Worm (Caenorhabditis elegans) whole organism, L3 larva: ENCODE measurements around the gene F08F3.6.

ENCODE experiments used
- ZK546.5 ChIP-seq: sonication (generic microtip); optimal IDR thresholded peaks from 2 replicates; lab custom pipeline; 2017; ENCODE audit warnings: missing biosample characterization, missing genetic modification characterization
- aly-2 ChIP-seq: fragments of 150-350 bp; optimal IDR thresholded peaks from 2 replicates; lab custom pipeline; 2014; ENCODE audit warnings: missing biosample characterization, missing genetic modification characterization
- ama-1 ChIP-seq: fragments of 150-350 bp; optimal IDR thresholded peaks from 2 replicates; lab custom pipeline; 2018
- ceh-16 ChIP-seq: sonication (generic microtip); optimal IDR thresholded peaks from 2 replicates; lab custom pipeline; 2017; ENCODE audit warnings: missing biosample characterization, missing genetic modification characterization
- daf-12 ChIP-seq: fragments of 150-350 bp; optimal IDR thresholded peaks from 2 replicates; lab custom pipeline; 2014; ENCODE audit warnings: missing biosample characterization, missing genetic modification reagents, missing genetic modification characterization
- egl-5 ChIP-seq: fragments of 150-350 bp; optimal IDR thresholded peaks from 2 replicates; lab custom pipeline; 2017; ENCODE audit warnings: missing biosample characterization, missing genetic modification reagents, missing genetic modification characterization, inconsistent platforms
- elt-1 ChIP-seq: fragments of 150-350 bp; optimal IDR thresholded peaks from 2 replicates; lab custom pipeline; 2014; ENCODE audit warnings: missing biosample characterization, missing genetic modification characterization
- elt-2 ChIP-seq: sonication (generic microtip); optimal IDR thresholded peaks from 2 replicates; lab custom pipeline; 2016; ENCODE audit warnings: missing genetic modification reagents, mild to moderate bottlenecking, missing genetic modification characterization, missing compliant biosample characterization
- elt-3 ChIP-seq, 3 experiments: fragments of 150-350 bp in 1 of 3; sonication (generic microtip) in 2 of 3; optimal IDR thresholded peaks; 2 replicates in 2 of 3; 4 replicates in 1 of 3; lab custom pipeline; 2014 to 2017; ENCODE audit warnings: missing biosample characterization in 3 of 3, missing genetic modification characterization in 3 of 3
- eor-1 ChIP-seq, 2 experiments: fragments of 150-350 bp; optimal IDR thresholded peaks; 2 replicates each; lab custom pipeline; 2014 to 2018; ENCODE audit warnings: missing biosample characterization in 2 of 2, missing genetic modification characterization in 2 of 2
- fkh-10 ChIP-seq: sonication (generic microtip); optimal IDR thresholded peaks from 2 replicates; lab custom pipeline; 2017; ENCODE audit warnings: missing biosample characterization, missing genetic modification reagents, missing genetic modification characterization
- fos-1 ChIP-seq: fragments of 150-350 bp; optimal IDR thresholded peaks from 2 replicates; lab custom pipeline; 2014; ENCODE audit warnings: missing biosample characterization, missing genetic modification characterization
- hmg-11 ChIP-seq: sonication (generic microtip); optimal IDR thresholded peaks from 2 replicates; lab custom pipeline; 2016; ENCODE audit warnings: missing genetic modification characterization, missing compliant biosample characterization
- jun-1 ChIP-seq: fragments of 150-350 bp; optimal IDR thresholded peaks from 2 replicates; lab custom pipeline; 2014; ENCODE audit warnings: missing biosample characterization, missing genetic modification reagents, missing genetic modification characterization
- lin-15B ChIP-seq: fragments of 150-350 bp; optimal IDR thresholded peaks from 2 replicates; lab custom pipeline; 2014; ENCODE audit warnings: missing biosample characterization, missing genetic modification characterization
- lin-39 ChIP-seq: fragments of 150-350 bp; optimal IDR thresholded peaks from 2 replicates; lab custom pipeline; 2018; ENCODE audit warnings: missing biosample characterization, missing genetic modification reagents, missing genetic modification characterization
- lsy-12 ChIP-seq: sonication (generic microtip); optimal IDR thresholded peaks from 2 replicates; lab custom pipeline; 2016; ENCODE audit warnings: mild to moderate bottlenecking, missing genetic modification characterization, missing compliant biosample characterization
- mdl-1 ChIP-seq: fragments of 150-350 bp; optimal IDR thresholded peaks from 2 replicates; lab custom pipeline; 2014; ENCODE audit warnings: missing biosample characterization, missing genetic modification characterization
- mml-1 ChIP-seq: fragments of 150-350 bp; sonication (generic microtip); optimal IDR thresholded peaks from 3 replicates; lab custom pipeline; 2014; ENCODE audit warnings: missing biosample characterization, missing genetic modification characterization
- nfya-1 ChIP-seq: sonication (generic microtip); optimal IDR thresholded peaks from 2 replicates; lab custom pipeline; 2017; ENCODE audit warnings: missing genetic modification characterization, mild to moderate bottlenecking, missing compliant biosample characterization, antibody characterized with exemption, moderate library complexity; ENCODE audit not compliant: insufficient read depth
- nhr-11 ChIP-seq: fragments of 150-350 bp; optimal IDR thresholded peaks from 2 replicates; lab custom pipeline; 2014; ENCODE audit warnings: missing biosample characterization, missing genetic modification characterization
- nhr-12 ChIP-seq: fragments of 150-350 bp; optimal IDR thresholded peaks from 2 replicates; lab custom pipeline; 2014; ENCODE audit warnings: missing biosample characterization, missing genetic modification characterization
- nhr-23 ChIP-seq: fragments of 150-350 bp; optimal IDR thresholded peaks from 2 replicates; lab custom pipeline; 2014; ENCODE audit warnings: missing biosample characterization, missing genetic modification reagents, missing genetic modification characterization
- nhr-25 ChIP-seq: sonication (generic microtip); optimal IDR thresholded peaks from 2 replicates; lab custom pipeline; 2017; ENCODE audit warnings: missing biosample characterization, missing genetic modification characterization
- nhr-43 ChIP-seq: sonication (generic microtip); optimal IDR thresholded peaks from 2 replicates; lab custom pipeline; 2016; ENCODE audit warnings: mild to moderate bottlenecking, missing genetic modification characterization, missing compliant biosample characterization; ENCODE audit not compliant: poor library complexity, severe bottlenecking
- nhr-67 ChIP-seq: fragments of 150-350 bp; optimal IDR thresholded peaks from 2 replicates; lab custom pipeline; 2014; ENCODE audit warnings: missing biosample characterization, missing genetic modification characterization
- nhr-76 ChIP-seq: fragments of 150-350 bp; sonication (generic microtip); optimal IDR thresholded peaks from 5 replicates; lab custom pipeline; 2014; ENCODE audit warnings: missing biosample characterization, missing genetic modification characterization
- nhr-77 ChIP-seq: fragments of 150-350 bp; optimal IDR thresholded peaks from 2 replicates; lab custom pipeline; 2014; ENCODE audit warnings: missing biosample characterization, missing genetic modification characterization
- pha-4 ChIP-seq: fragments of 150-350 bp; optimal IDR thresholded peaks from 2 replicates; lab custom pipeline; 2014; ENCODE audit warnings: missing biosample characterization, missing genetic modification reagents, missing genetic modification characterization
- sea-2 ChIP-seq: fragments of 150-350 bp; sonication (generic microtip); optimal IDR thresholded peaks from 4 replicates; lab custom pipeline; 2014; ENCODE audit warnings: missing biosample characterization, missing genetic modification reagents, missing genetic modification characterization
- skn-1 ChIP-seq: fragments of 150-350 bp; optimal IDR thresholded peaks from 2 replicates; lab custom pipeline; 2014; ENCODE audit warnings: missing biosample characterization, missing genetic modification characterization
- snpc-4 ChIP-seq: fragments of 150-350 bp; optimal IDR thresholded peaks from 2 replicates; lab custom pipeline; 2014; ENCODE audit warnings: missing biosample characterization, missing genetic modification characterization
- unc-39 ChIP-seq: sonication (generic microtip); optimal IDR thresholded peaks from 4 replicates; lab custom pipeline; 2017; ENCODE audit warnings: missing biosample characterization, missing genetic modification characterization
- zag-1 ChIP-seq: fragments of 150-350 bp; optimal IDR thresholded peaks from 2 replicates; lab custom pipeline; 2014; ENCODE audit warnings: missing biosample characterization, missing genetic modification characterization
- ztf-4 ChIP-seq: fragments of 150-350 bp; optimal IDR thresholded peaks from 2 replicates; lab custom pipeline; 2014; ENCODE audit warnings: missing biosample characterization, missing genetic modification characterization

Gene F08F3.6

DNA sequence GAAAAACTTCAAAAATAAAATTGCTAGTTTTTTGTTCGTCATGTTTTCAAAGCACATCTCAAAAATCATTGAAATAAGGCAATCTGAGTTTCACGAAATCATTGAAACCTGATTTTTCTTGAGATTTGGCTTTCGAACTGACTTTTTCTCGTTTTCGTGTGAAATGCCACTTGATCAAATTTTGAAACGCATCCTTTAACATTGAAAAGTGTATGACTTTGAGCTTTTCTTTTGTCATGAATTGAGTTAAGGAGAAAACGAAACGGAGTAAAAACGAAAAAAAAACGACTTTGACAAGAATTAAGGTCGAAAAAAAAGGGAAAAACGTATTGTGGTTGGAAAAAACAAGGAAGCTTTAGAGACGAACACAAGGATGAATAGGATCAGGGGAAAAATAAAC is 35.1 kb upstream of the F08F3.6 start:
- no peak for TF ChIP-seq nhr-43 (tag; lab: Kevin White, UChicago)
- TF ChIP-seq hmg-11 (tag; lab: Kevin White, UChicago), result no peak
- TF ChIP-seq elt-1 (tag; lab: Kevin White, UChicago), result no peak
- TF ChIP-seq nhr-77, result no peak
- TF ChIP-seq egl-5, result no peak
- no peak for TF ChIP-seq aly-2
- TF ChIP-seq zag-1 (tag; lab: Kevin White, UChicago), result no peak
- TF ChIP-seq elt-3 (tag; optimal IDR thresholded peaks at IDR 0.05; lab: Kevin White, UChicago), result no peak
- TF ChIP-seq fkh-10 (GFP tag; lab: Kevin White, UChicago), result peak; percentile 45

DNA sequence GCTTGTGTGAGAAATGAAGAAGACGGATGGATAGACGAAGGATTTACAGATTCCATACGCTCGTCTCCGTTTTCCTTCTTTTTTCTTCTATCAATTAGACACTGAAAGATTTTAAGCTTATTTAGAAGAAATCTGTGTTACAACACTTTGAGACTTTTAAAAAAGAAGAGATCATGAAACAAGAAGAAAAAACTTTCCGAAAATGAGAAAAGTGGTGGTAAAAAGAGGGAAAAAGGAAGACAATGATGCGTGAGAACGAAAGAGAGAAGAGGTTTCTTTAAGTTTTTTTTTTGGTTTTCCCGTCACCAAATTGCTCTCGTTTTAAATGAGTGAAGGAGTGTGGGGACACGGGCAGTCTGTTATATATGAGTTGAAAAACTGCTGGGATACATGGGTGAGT is 33.7 kb upstream of the F08F3.6 start, which contains the start of gene glc-3:
TSS of gene glc-3 (minus strand) at position 101 of the 400 bp plus-strand sequence.
- TF ChIP-seq lsy-12 (tag; lab: Kevin White, UChicago) (no peak), lin-15B (no peak), fos-1 (no peak), sea-2 (no peak)

DNA sequence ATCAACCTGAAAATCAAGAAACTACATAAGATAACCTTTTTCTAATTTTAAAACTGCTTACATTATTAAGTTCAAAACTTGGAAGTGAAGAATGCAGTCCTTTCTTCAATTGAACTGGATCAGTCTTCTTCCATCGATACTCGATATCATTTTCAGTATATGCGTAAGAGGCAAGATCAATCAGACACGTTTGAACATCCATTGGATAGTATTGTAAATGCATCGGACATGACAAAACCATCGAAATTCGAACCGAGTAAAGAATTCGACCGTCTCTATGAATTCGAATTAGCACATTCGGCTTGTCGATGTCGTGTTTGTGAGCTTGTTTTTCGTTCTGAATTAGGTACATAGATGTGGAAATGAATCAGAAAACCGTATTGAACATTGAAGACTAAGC is 30.9 kb upstream of the F08F3.6 start:
- TF ChIP-seq jun-1 (tag; lab: Kevin White, UChicago), result no peak
- TF ChIP-seq ztf-4 (tag; lab: Kevin White, UChicago), result no peak
- TF ChIP-seq zag-1 (tag; lab: Kevin White, UChicago), result no peak
- no peak for TF ChIP-seq lin-15B
- no peak for TF ChIP-seq skn-1
- no peak for TF ChIP-seq sea-2
- TF ChIP-seq elt-3 (tag; optimal IDR thresholded peaks at IDR 0.05; lab: Kevin White, UChicago), result no peak
- no peak for TF ChIP-seq nhr-77
- TF ChIP-seq lsy-12 (tag; lab: Kevin White, UChicago), result no peak
- no peak for TF ChIP-seq ZK546.5 (tag; lab: Kevin White, UChicago)
- TF ChIP-seq nfya-1, result no peak
- TF ChIP-seq ceh-16 (tag; lab: Kevin White, UChicago), result no peak
- TF ChIP-seq fkh-10 (GFP tag; lab: Kevin White, UChicago), result no peak
- no peak for TF ChIP-seq mdl-1 (tag; lab: Kevin White, UChicago)
- TF ChIP-seq elt-2, result no peak
- TF ChIP-seq ama-1 (lab: Kevin White, UChicago), result no peak
- no peak for TF ChIP-seq lin-39
- TF ChIP-seq nhr-25 (tag; lab: Kevin White, UChicago), result no peak
- no peak for TF ChIP-seq hmg-11 (tag; lab: Kevin White, UChicago)

DNA sequence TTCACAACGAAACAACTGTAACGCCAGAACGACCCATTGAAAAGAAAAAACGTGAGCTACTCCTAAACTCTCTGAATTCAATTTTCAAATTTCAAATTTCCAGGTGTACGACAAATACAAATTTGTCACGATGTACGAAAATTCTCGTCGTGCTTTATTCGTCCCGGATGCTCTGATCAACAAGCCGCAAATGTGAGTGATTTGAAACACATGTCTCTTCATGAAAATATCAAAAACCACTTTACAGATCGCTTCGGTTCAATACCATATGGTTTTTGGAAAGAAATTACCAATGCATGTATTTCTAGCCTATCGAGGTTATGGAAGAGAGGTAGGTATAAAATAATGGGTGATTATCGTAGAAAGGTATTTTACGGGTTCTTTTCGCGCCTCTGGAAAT is 27.2 kb upstream of the F08F3.6 start:
- no peak for TF ChIP-seq nhr-76
- no peak for TF ChIP-seq snpc-4
- no peak for TF ChIP-seq lsy-12 (tag; lab: Kevin White, UChicago)
- TF ChIP-seq elt-1 (tag; lab: Kevin White, UChicago), result no peak
- TF ChIP-seq sea-2, result no peak
- TF ChIP-seq daf-12 (tag; lab: Kevin White, UChicago), result no peak
- no peak for TF ChIP-seq pha-4 (tag; lab: Kevin White, UChicago)
- no peak for TF ChIP-seq jun-1 (tag; lab: Kevin White, UChicago)
- TF ChIP-seq fkh-10 (GFP tag; lab: Kevin White, UChicago), result no peak
- TF ChIP-seq nhr-11 (tag; lab: Kevin White, UChicago), result no peak
- no peak for TF ChIP-seq fos-1
- no peak for TF ChIP-seq egl-5
- TF ChIP-seq ceh-16 (tag; lab: Kevin White, UChicago), result no peak
- no peak for TF ChIP-seq nhr-67
- no peak for TF ChIP-seq aly-2
- no peak for TF ChIP-seq nhr-12
- TF ChIP-seq lin-15B, result no peak

DNA sequence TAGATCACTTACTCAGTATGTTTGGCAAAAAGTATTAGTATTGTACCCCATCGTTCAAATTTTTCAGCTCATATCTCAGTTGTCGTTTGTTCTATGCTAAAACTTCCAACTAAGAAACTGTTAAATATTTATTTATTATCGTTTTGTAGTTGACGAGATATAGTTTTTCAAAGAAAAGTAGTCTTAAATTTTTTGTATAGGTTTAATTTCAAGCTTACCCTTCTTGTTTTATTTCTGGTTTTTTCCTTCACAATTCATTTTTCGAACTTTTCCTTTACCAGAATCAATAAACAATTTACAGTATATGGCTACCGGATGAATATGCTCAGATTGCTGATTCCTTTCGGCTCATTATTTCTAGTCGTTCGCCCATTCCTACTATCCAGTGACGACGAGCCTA is 26.0 kb upstream of the F08F3.6 start, which contains the start of gene F08F3.1:
TSS of gene F08F3.1 (plus strand) at position 301 of the 400 bp plus-strand sequence.
- TF ChIP-seq nhr-43 (tag; lab: Kevin White, UChicago) (no peak), mml-1 (no peak), eor-1 (tag; optimal IDR thresholded peaks at IDR 0.05; lab: Kevin White, UChicago) (no peak), nhr-23 (tag; lab: Kevin White, UChicago) (no peak), snpc-4 (no peak), elt-1 (tag; lab: Kevin White, UChicago) (no peak), skn-1 (no peak), ama-1 (lab: Kevin White, UChicago) (no peak), pha-4 (tag; lab: Kevin White, UChicago) (no peak), unc-39 (no peak), mdl-1 (tag; lab: Kevin White, UChicago) (no peak), elt-2 (no peak)
